Worm (Caenorhabditis elegans) whole organism, L2 larva: ENCODE measurements around the gene srh-243.

Experiments
- R02D3.7 ChIP-seq: fragments of 150-350 bp; optimal IDR thresholded peaks from 2 replicates; lab custom pipeline; 2014; ENCODE audit warnings: missing biosample characterization, missing genetic modification characterization
- Y55F3AM.14 ChIP-seq: fragments of 200-800 bp; sonication (Bioruptor generic); optimal IDR thresholded peaks from 2 replicates; lab custom pipeline; 2018; ENCODE audit warnings: mild to moderate bottlenecking, missing genetic modification characterization, missing compliant biosample characterization
- ZK546.5 ChIP-seq: sonication (generic microtip); optimal IDR thresholded peaks from 2 replicates; lab custom pipeline; 2017; ENCODE audit warnings: missing biosample characterization, missing genetic modification characterization
- alr-1 ChIP-seq: fragments of 150-350 bp; optimal IDR thresholded peaks from 2 replicates; lab custom pipeline; 2014; ENCODE audit warnings: missing biosample characterization, missing genetic modification characterization
- aly-2 ChIP-seq: fragments of 150-350 bp; optimal IDR thresholded peaks from 2 replicates; lab custom pipeline; 2014; ENCODE audit warnings: missing biosample characterization, missing genetic modification characterization
- ama-1 ChIP-seq: fragments of 150-350 bp; optimal IDR thresholded peaks from 2 replicates; lab custom pipeline; 2018; ENCODE audit warnings: inconsistent platforms
- blmp-1 ChIP-seq: sonication (generic microtip); optimal IDR thresholded peaks from 2 replicates; lab custom pipeline; 2017; ENCODE audit warnings: missing genetic modification characterization, mild to moderate bottlenecking, missing compliant biosample characterization, antibody characterized with exemption, moderate library complexity; ENCODE audit not compliant: insufficient read depth
- ceh-16 ChIP-seq: fragments of 150-350 bp; optimal IDR thresholded peaks from 2 replicates; lab custom pipeline; 2014; ENCODE audit warnings: missing biosample characterization, missing genetic modification characterization
- crh-2 ChIP-seq: sonication (generic microtip); optimal IDR thresholded peaks from 2 replicates; lab custom pipeline; 2017; ENCODE audit warnings: missing biosample characterization, missing genetic modification characterization
- dmd-4 ChIP-seq: sonication (generic microtip); optimal IDR thresholded peaks from 2 replicates; lab custom pipeline; 2017; ENCODE audit warnings: missing biosample characterization, missing genetic modification characterization
- egl-27 ChIP-seq: sonication (generic microtip); optimal IDR thresholded peaks from 3 replicates; lab custom pipeline; 2017; ENCODE audit warnings: missing biosample characterization, missing genetic modification reagents, missing genetic modification characterization
- elt-1 ChIP-seq: fragments of 150-350 bp; optimal IDR thresholded peaks from 2 replicates; lab custom pipeline; 2014; ENCODE audit warnings: missing biosample characterization, missing genetic modification characterization
- elt-3 ChIP-seq: sonication (generic microtip); optimal IDR thresholded peaks from 2 replicates; lab custom pipeline; 2017; ENCODE audit warnings: missing biosample characterization, missing genetic modification characterization
- lin-11 ChIP-seq: fragments of 150-350 bp; sonication (generic microtip); optimal IDR thresholded peaks from 2 replicates; lab custom pipeline; 2014; ENCODE audit warnings: missing biosample characterization, missing genetic modification characterization, inconsistent platforms, mixed read lengths
- lin-13 ChIP-seq: fragments of 150-350 bp; optimal IDR thresholded peaks from 2 replicates; lab custom pipeline; 2014; ENCODE audit warnings: missing biosample characterization, missing genetic modification reagents, missing genetic modification characterization
- lin-39 ChIP-seq: fragments of 150-350 bp; optimal IDR thresholded peaks from 2 replicates; lab custom pipeline; 2014; ENCODE audit warnings: missing biosample characterization, missing genetic modification reagents, missing genetic modification characterization
- lsy-2 ChIP-seq, 2 experiments: fragments of 150-350 bp in 1 of 2; sonication (generic microtip) in 1 of 2; optimal IDR thresholded peaks; 2 replicates each; lab custom pipeline; 2014 to 2017; ENCODE audit warnings: missing biosample characterization in 2 of 2, missing genetic modification characterization in 2 of 2
- mab-5 ChIP-seq: fragments of 150-350 bp; optimal IDR thresholded peaks from 2 replicates; lab custom pipeline; 2014; ENCODE audit warnings: missing biosample characterization, missing genetic modification characterization
- mbf-1 ChIP-seq: sonication (generic microtip); optimal IDR thresholded peaks from 2 replicates; lab custom pipeline; 2017; ENCODE audit warnings: missing biosample characterization, missing genetic modification characterization
- mdl-1 ChIP-seq, 2 experiments: fragments of 150-350 bp in 1 of 2; sonication (generic microtip) in 1 of 2; optimal IDR thresholded peaks; 2 replicates each; lab custom pipeline; 2017; ENCODE audit warnings: missing biosample characterization in 2 of 2, missing genetic modification characterization in 2 of 2
- nhr-10 ChIP-seq: sonication (generic microtip); optimal IDR thresholded peaks from 2 replicates; lab custom pipeline; 2017; ENCODE audit warnings: missing biosample characterization, missing genetic modification characterization
- nhr-11 ChIP-seq: fragments of 150-350 bp; optimal IDR thresholded peaks from 2 replicates; lab custom pipeline; 2014; ENCODE audit warnings: missing biosample characterization, missing genetic modification characterization
- nhr-129 ChIP-seq: fragments of 150-350 bp; optimal IDR thresholded peaks from 2 replicates; lab custom pipeline; 2014; ENCODE audit warnings: missing biosample characterization, missing genetic modification characterization
- nhr-21 ChIP-seq: fragments of 150-350 bp; optimal IDR thresholded peaks from 2 replicates; lab custom pipeline; 2014; ENCODE audit warnings: missing biosample characterization, missing genetic modification characterization
- nhr-23 ChIP-seq: fragments of 150-350 bp; optimal IDR thresholded peaks from 2 replicates; lab custom pipeline; 2014; ENCODE audit warnings: missing biosample characterization, missing genetic modification reagents, missing genetic modification characterization
- nhr-237 ChIP-seq: fragments of 150-350 bp; optimal IDR thresholded peaks from 2 replicates; lab custom pipeline; 2014; ENCODE audit warnings: missing biosample characterization, missing genetic modification characterization
- nhr-25 ChIP-seq: fragments of 150-350 bp; sonication (generic microtip); optimal IDR thresholded peaks from 3 replicates; lab custom pipeline; 2014; ENCODE audit warnings: missing biosample characterization, missing genetic modification characterization
- nhr-6 ChIP-seq: fragments of 150-350 bp; optimal IDR thresholded peaks from 2 replicates; lab custom pipeline; 2014; ENCODE audit warnings: missing biosample characterization, missing genetic modification characterization
- nhr-77 ChIP-seq: fragments of 150-350 bp; optimal IDR thresholded peaks from 2 replicates; lab custom pipeline; 2014; ENCODE audit warnings: missing biosample characterization, missing genetic modification characterization
- sem-4 ChIP-seq: fragments of 150-350 bp; optimal IDR thresholded peaks from 2 replicates; lab custom pipeline; 2014; ENCODE audit warnings: missing biosample characterization, missing genetic modification reagents, missing genetic modification characterization
- skn-1 ChIP-seq: sonication (generic microtip); optimal IDR thresholded peaks from 2 replicates; lab custom pipeline; 2017; ENCODE audit warnings: missing biosample characterization, missing genetic modification characterization
- sma-3 ChIP-seq: sonication (generic microtip); optimal IDR thresholded peaks from 2 replicates; lab custom pipeline; 2016; ENCODE audit warnings: missing genetic modification reagents, missing genetic modification characterization, missing compliant biosample characterization
- snpc-4 ChIP-seq: fragments of 150-350 bp; optimal IDR thresholded peaks from 2 replicates; lab custom pipeline; 2014; ENCODE audit warnings: missing biosample characterization, missing genetic modification characterization
- unc-39 ChIP-seq: fragments of 150-350 bp; optimal IDR thresholded peaks from 2 replicates; lab custom pipeline; 2014; ENCODE audit warnings: missing biosample characterization, missing genetic modification characterization
- unc-55 ChIP-seq: fragments of 150-350 bp; sonication (generic microtip); optimal IDR thresholded peaks from 3 replicates; lab custom pipeline; 2014; ENCODE audit warnings: missing biosample characterization, missing genetic modification reagents, missing genetic modification characterization
- unc-62 ChIP-seq: fragments of 150-350 bp; optimal IDR thresholded peaks from 2 replicates; lab custom pipeline; 2014; ENCODE audit warnings: missing biosample characterization, missing genetic modification reagents, missing genetic modification characterization
- zag-1 ChIP-seq: fragments of 150-350 bp; optimal IDR thresholded peaks from 2 replicates; lab custom pipeline; 2014; ENCODE audit warnings: missing biosample characterization, missing genetic modification characterization
- ztf-1 ChIP-seq: fragments of 200-800 bp; sonication (Bioruptor generic); conservative IDR thresholded peaks from 2 replicates; pipeline ENCODE4 v1.3.6; 2022; ENCODE audit warnings: missing genetic modification characterization, missing compliant biosample characterization
- ztf-11 ChIP-seq: sonication (generic microtip); optimal IDR thresholded peaks from 2 replicates; lab custom pipeline; 2017; ENCODE audit warnings: missing biosample characterization, missing genetic modification characterization

The srh-243 gene

DNA sequence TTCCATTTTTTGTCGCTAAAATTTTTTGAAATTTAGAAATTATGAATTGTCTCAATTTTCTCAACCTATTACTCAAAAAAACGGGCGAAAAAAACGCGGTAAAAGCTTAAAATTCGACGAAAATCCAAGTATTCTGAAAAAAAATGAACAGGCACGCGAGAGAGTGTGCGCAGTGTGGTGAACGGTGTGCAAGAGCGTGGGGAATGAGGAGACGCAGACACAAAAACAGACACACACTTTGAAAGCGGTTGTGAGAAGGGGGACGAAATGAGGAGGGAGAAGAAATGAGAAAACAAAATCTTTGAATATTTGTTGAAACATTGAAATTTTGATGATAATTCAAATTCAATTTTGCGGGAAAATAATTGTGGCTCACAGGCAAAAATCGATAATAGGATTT is 43.4 kb upstream of the srh-243 start, which contains the start of gene T03D3.5:
Gene T03D3.5 (minus strand): TSS at position 21 of the 400 bp plus-strand sequence.
- TF ChIP-seq ZK546.5 (no peak), nhr-129 (tag; lab: Kevin White, UChicago) (no peak), unc-62 (GFP tag; lab: Kevin White, UChicago) (no peak), aly-2 (no peak), sem-4 (no peak), R02D3.7 (tag; lab: Kevin White, UChicago) (no peak), nhr-21 (tag; lab: Kevin White, UChicago) (no peak), nhr-23 (tag; lab: Kevin White, UChicago) (no peak), ztf-11 (no peak), elt-1 (no peak), Y55F3AM.14 (no peak), skn-1 (tag; lab: Kevin White, UChicago) (no peak), nhr-77 (tag; lab: Kevin White, UChicago) (no peak), ztf-1 (GFP tag; lab: Robert Waterston, UW) (no peak), mbf-1 (tag; lab: Kevin White, UChicago) (no peak), nhr-6 (no peak), lin-13 (no peak), unc-55 (GFP tag; lab: Kevin White, UChicago) (no peak), mdl-1 (tag; optimal IDR thresholded peaks at IDR 0.05; lab: Kevin White, UChicago) (no peak)

DNA sequence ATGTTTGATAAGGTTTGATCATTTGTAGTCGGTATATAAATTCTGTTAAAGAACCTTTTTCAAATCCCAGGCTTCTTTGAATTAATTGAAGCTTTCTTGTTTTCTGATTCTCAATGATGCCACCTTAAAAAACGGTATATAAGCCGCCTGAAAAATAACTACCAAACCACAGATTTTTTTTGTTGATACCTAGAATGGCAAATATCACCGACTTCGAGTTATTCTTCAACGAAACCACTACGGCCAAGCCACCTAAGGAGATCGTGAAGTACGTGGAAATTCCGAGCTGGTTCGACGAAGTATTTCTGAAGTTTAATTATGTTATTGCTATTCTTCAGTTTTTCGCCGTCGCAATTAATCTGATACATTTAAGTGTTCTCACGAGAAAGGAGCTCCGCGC is 39.4 kb upstream of the srh-243 start, which contains the start of gene srw-2:
Gene srw-2 (plus strand): TSS at position 62 of the 400 bp plus-strand sequence.
- TF ChIP-seq unc-55 (GFP tag; lab: Kevin White, UChicago) (no peak), ztf-11 (no peak), dmd-4 (tag; lab: Kevin White, UChicago) (no peak), sem-4 (no peak), sma-3 (GFP tag; lab: Kevin White, UChicago) (no peak), nhr-21 (tag; lab: Kevin White, UChicago) (no peak), nhr-10 (tag; lab: Kevin White, UChicago) (no peak), nhr-11 (no peak), lin-39 (no peak), mab-5 (tag; lab: Kevin White, UChicago) (no peak), elt-3 (tag; lab: Kevin White, UChicago) (no peak), mdl-1 (tag; optimal IDR thresholded peaks at IDR 0.05; lab: Kevin White, UChicago) (no peak), mbf-1 (tag; lab: Kevin White, UChicago) (no peak), crh-2 (tag; lab: Kevin White, UChicago) (no peak), lin-13 (no peak), R02D3.7 (tag; lab: Kevin White, UChicago) (no peak), zag-1 (tag; lab: Kevin White, UChicago) (no peak)

DNA sequence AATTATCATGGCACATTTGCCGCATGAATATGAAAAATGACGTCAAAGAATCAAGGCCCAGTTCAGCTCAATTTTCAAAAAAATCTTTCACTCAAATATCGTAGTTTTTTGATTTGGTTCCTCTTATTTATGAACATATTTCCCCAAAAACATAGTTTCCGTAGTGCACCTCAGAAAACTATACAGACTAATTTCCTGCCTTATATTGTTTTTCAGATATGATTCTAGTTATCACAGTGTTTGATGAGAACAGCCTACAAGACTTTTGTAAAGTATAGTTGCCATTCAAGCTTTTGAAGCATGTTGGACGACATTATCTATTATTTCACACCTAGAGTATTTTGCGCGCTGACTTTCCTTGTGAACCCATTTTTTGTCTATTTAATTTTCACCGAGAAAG is 37.6 kb upstream of the srh-243 start, which contains the start of gene srj-50:
Gene srj-50 (plus strand): TSS at position 301 of the 400 bp plus-strand sequence.
- no peak for TF ChIP-seq lsy-2 (tag; optimal IDR thresholded peaks at IDR 0.05; lab: Kevin White, UChicago)
- TF ChIP-seq ama-1 = no peak
- no peak for TF ChIP-seq mab-5 (tag; lab: Kevin White, UChicago)
- TF ChIP-seq lin-11 (tag; lab: Kevin White, UChicago) = no peak
- TF ChIP-seq egl-27 (tag; lab: Kevin White, UChicago) = no peak
- no peak for TF ChIP-seq nhr-77 (tag; lab: Kevin White, UChicago)
- no peak for TF ChIP-seq elt-3 (tag; lab: Kevin White, UChicago)
- TF ChIP-seq nhr-25 (tag; lab: Kevin White, UChicago) = no peak
- no peak for TF ChIP-seq nhr-23 (tag; lab: Kevin White, UChicago)
- no peak for TF ChIP-seq alr-1 (tag; lab: Kevin White, UChicago)
- TF ChIP-seq nhr-11 = no peak
- no peak for TF ChIP-seq ztf-11
- TF ChIP-seq nhr-6 = no peak
- TF ChIP-seq ztf-1 (GFP tag; lab: Robert Waterston, UW) = no peak
- no peak for TF ChIP-seq nhr-237 (tag; lab: Kevin White, UChicago)
- TF ChIP-seq unc-62 (GFP tag; lab: Kevin White, UChicago) = no peak

DNA sequence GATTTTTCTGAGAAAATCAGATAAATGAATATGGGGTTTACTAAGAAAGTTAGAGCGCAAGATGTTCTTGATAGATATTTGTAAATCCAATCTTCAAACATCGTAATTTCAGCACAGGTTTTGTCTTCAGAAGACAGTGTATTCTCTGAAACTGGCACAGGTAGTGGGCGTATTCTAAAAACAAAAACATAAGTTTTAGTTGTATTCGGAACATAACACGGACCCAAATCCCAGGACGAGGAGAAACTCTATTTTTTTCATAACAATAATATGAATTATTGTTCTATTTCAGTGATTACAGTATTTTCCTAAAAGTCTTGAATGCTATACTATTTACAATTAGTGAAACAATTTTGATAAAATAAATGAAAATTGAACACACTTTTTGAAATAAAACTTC is 33.7 kb upstream of the srh-243 start, which contains the start of gene srj-45:
Gene srj-45 (minus strand): TSS at position 101 of the 400 bp plus-strand sequence.
- TF ChIP-seq lin-39 = no peak
- no peak for TF ChIP-seq unc-39 (tag; lab: Kevin White, UChicago)
- TF ChIP-seq sem-4 = no peak
- no peak for TF ChIP-seq alr-1 (tag; lab: Kevin White, UChicago)
- TF ChIP-seq aly-2 = no peak
- no peak for TF ChIP-seq ceh-16 (tag; lab: Kevin White, UChicago)
- TF ChIP-seq nhr-21 (tag; lab: Kevin White, UChicago) = no peak
- TF ChIP-seq ZK546.5 = no peak
- TF ChIP-seq snpc-4 = no peak
- TF ChIP-seq lin-13 = no peak
- TF ChIP-seq lsy-2 (tag; optimal IDR thresholded peaks at IDR 0.05; lab: Kevin White, UChicago) = no peak
- no peak for TF ChIP-seq unc-55 (GFP tag; lab: Kevin White, UChicago)
- no peak for TF ChIP-seq nhr-25 (tag; lab: Kevin White, UChicago)
- no peak for TF ChIP-seq elt-1
- no peak for TF ChIP-seq nhr-11
- no peak for TF ChIP-seq egl-27 (tag; lab: Kevin White, UChicago)
- no peak for TF ChIP-seq mab-5 (tag; lab: Kevin White, UChicago)
- TF ChIP-seq blmp-1 = no peak
- TF ChIP-seq lin-11 (tag; lab: Kevin White, UChicago) = no peak
